Worm (Caenorhabditis elegans) whole organism, L4 larva: ENCODE data around the gene pyk-2.

Source experiments
- lin-39 ChIP-seq: fragments of 150-350 bp; optimal IDR thresholded peaks from 2 replicates; lab custom pipeline; 2014; ENCODE audit warnings: missing biosample characterization, missing genetic modification reagents, missing genetic modification characterization
- mdl-1 ChIP-seq, 2 experiments: fragments of 150-350 bp in 1 of 2; sonication (generic microtip) in 1 of 2; optimal IDR thresholded peaks; 2 replicates each; lab custom pipeline; 2014 to 2017; ENCODE audit warnings: missing biosample characterization in 2 of 2, missing genetic modification characterization in 2 of 2
- skn-1 ChIP-seq: fragments of 150-350 bp; optimal IDR thresholded peaks from 2 replicates; lab custom pipeline; 2014; ENCODE audit warnings: missing biosample characterization, missing genetic modification characterization
- spr-3 ChIP-seq: fragments of 200-800 bp; sonication (Bioruptor generic); optimal IDR thresholded peaks from 2 replicates; lab custom pipeline; 2018; ENCODE audit warnings: mild to moderate bottlenecking, missing genetic modification characterization, missing compliant biosample characterization

DNA sequence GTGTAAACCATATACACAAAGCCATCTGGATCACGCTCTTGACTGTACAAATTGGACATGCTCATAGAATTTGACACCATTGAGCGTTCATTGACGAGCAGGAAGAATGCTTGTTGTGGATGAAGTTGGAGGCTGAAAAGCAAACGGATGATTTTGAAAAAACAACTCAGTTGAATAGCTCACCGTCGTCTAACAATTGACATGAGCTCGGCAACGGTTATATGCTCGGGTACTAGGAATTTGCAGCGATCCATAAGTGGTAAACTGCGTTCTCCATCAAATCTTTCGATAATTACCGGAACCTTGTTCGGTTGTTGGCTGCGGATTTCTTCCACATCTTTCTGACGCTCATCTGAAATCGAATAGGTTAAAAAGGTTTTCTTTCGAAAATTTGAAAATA, 25.1 kb downstream of the pyk-2 start:
- TF ChIP-seq skn-1 (tag; lab: Kevin White, UChicago): no peak
- no peak for TF ChIP-seq mdl-1 (tag; optimal IDR thresholded peaks at IDR 0.05; lab: Kevin White, UChicago)
- no peak for TF ChIP-seq lin-39 (tag; lab: Kevin White, UChicago)
- no peak for TF ChIP-seq spr-3 (GFP tag; lab: Kevin White, UChicago)
